Worm (Caenorhabditis elegans): Measurements from ENCODE around the gene ruvb-2.

ruvb-2 gene

DNA sequence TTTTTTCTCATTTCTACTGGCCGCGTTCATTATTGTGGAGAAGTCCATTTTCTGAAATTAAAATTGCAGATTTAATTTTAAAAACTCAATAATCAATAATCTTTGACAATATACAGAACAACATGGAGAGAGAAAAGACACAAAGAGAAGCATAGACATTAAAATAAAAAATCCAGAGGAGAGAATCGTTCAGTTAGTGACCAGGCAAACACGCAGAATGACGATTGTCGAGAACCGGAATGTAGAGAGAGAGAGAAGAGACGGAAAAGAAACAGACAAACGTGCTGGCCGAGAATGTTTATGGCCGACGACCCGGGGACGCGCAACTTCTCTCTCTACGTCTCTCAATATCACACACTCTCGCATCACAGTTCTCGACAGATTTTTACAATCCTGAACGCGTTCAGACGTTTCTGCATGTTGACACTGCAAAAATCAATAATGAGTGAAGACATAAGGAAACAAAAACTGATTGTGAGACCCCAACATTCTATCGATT lies 31.6 kb downstream of the ruvb-2 start, which contains the start of the genes T05A12.3 and T05A12.4 (continued):
- TF ChIP-seq nhr-71 (tag; optimal IDR thresholded peaks at IDR 0.05) (no peak), nhr-85 (tag) (no peak), ceh-88 (GFP tag; IDR thresholded peaks at IDR 0.05) (no peak), ceh-8 (GFP tag; optimal IDR thresholded peaks at IDR 0.05) (no peak), fkh-4 (tag; optimal IDR thresholded peaks at IDR 0.05; ENCODE audit: borderline replicate concordance) (no peak), C04F5.9 (tag; optimal IDR thresholded peaks at IDR 0.05) (no peak), lin-14 (GFP tag; optimal IDR thresholded peaks at IDR 0.05) (no peak), elt-3 (tag; optimal IDR thresholded peaks at IDR 0.05) (no peak), pag-3 (tag; optimal IDR thresholded peaks at IDR 0.05; ENCODE audit: borderline replicate concordance, insufficient read depth) (no peak), ama-1 (optimal IDR thresholded peaks at IDR 0.05) (no peak), nhr-19 (GFP tag; conservative IDR thresholded peaks at IDR 0.05) (no peak), aly-2 (tag; optimal IDR thresholded peaks at IDR 0.05) (no peak), ceh-63 (GFP tag; optimal IDR thresholded peaks at IDR 0.05) (no peak), fkh-8 (tag; optimal IDR thresholded peaks at IDR 0.05) (no peak), unc-30 (tag; optimal IDR thresholded peaks at IDR 0.05) (no peak), hlh-4 (tag; optimal IDR thresholded peaks at IDR 0.05) (no peak), nhr-90 (tag; optimal IDR thresholded peaks at IDR 0.05; ENCODE audit: poor library complexity) (no peak), nhr-84 (tag; optimal IDR thresholded peaks at IDR 0.05) (no peak), unc-130 (tag; optimal IDR thresholded peaks at IDR 0.05) (no peak), grh-1 (GFP tag; IDR thresholded peaks at IDR 0.05) (peak; percentile 15; the same call in 1 of the 2 replicates), tlp-1 (tag; optimal IDR thresholded peaks at IDR 0.05) (no peak), nhr-76 (tag; optimal IDR thresholded peaks at IDR 0.05) (no peak), irx-1 (tag; optimal IDR thresholded peaks at IDR 0.05) (no peak), isw-1 (GFP tag; IDR thresholded peaks at IDR 0.05) (peak; percentile 13), mep-1 (tag; optimal IDR thresholded peaks at IDR 0.05) (no peak), mdl-1 (tag; optimal IDR thresholded peaks at IDR 0.05) (no peak), mab-9 (GFP tag; IDR thresholded peaks at IDR 0.05) (no peak), sox-4 (tag; optimal IDR thresholded peaks at IDR 0.05) (no peak), skn-1 (tag; optimal IDR thresholded peaks at IDR 0.05) (peak; percentile 28), swsn-7 (tag; optimal IDR thresholded peaks at IDR 0.05) (peak; percentile 12), ces-1 (GFP tag; optimal IDR thresholded peaks at IDR 0.05) (no peak), hlh-17 (GFP tag; optimal IDR thresholded peaks at IDR 0.05; ENCODE audit: borderline replicate concordance) (no peak), unc-62 (GFP tag; optimal IDR thresholded peaks at IDR 0.05) (no peak), nhr-12 (tag; optimal IDR thresholded peaks at IDR 0.05) (no peak), aha-1 (tag; optimal IDR thresholded peaks at IDR 0.05) (no peak), pqm-1 (tag; optimal IDR thresholded peaks at IDR 0.05) (no peak), unc-98 (GFP tag; IDR thresholded peaks at IDR 0.05) (no peak), lsy-2 (tag; optimal IDR thresholded peaks at IDR 0.05) (no peak), jun-1 (tag; optimal IDR thresholded peaks at IDR 0.05) (peak; percentile 55), dpl-1 (GFP tag; optimal IDR thresholded peaks at IDR 0.05) (peak in 2 of 3 experiments; percentile 38 to 40), alr-1 (tag; optimal IDR thresholded peaks at IDR 0.05; ENCODE audit: borderline replicate concordance) (no peak), lin-39 (tag; optimal IDR thresholded peaks at IDR 0.05) (no peak), zag-1 (tag; optimal IDR thresholded peaks at IDR 0.05) (no peak), ceh-90 (tag; optimal IDR thresholded peaks at IDR 0.05) (no peak), sptf-1 (tag; optimal IDR thresholded peaks at IDR 0.05) (no peak), nhr-20 (tag; optimal IDR thresholded peaks at IDR 0.05) (peak; percentile 15), snu-23 (GFP tag; optimal IDR thresholded peaks at IDR 0.05) (no peak), nhr-47 (tag; optimal IDR thresholded peaks at IDR 0.05) (no peak), egl-27 (tag; optimal IDR thresholded peaks at IDR 0.05) (no peak), xbp-1 (tag; optimal IDR thresholded peaks at IDR 0.05) (peak; percentile 31), lin-15B (tag; optimal IDR thresholded peaks at IDR 0.05) (no peak), lin-13 (GFP tag; optimal IDR thresholded peaks at IDR 0.05) (no peak), C34B4.2 (tag; optimal IDR thresholded peaks at IDR 0.05) (no peak), egl-13 (tag; optimal IDR thresholded peaks at IDR 0.05) (no peak)

All from whole organism, L1 larva.